Worm (Caenorhabditis elegans): ENCODE data around the gene sor-3.
"Not testable (repeated sequence)": the region's sequence is repeated elsewhere in the genome, so short reads cannot be mapped to it uniquely, and the experiment has no call there.

DNA sequence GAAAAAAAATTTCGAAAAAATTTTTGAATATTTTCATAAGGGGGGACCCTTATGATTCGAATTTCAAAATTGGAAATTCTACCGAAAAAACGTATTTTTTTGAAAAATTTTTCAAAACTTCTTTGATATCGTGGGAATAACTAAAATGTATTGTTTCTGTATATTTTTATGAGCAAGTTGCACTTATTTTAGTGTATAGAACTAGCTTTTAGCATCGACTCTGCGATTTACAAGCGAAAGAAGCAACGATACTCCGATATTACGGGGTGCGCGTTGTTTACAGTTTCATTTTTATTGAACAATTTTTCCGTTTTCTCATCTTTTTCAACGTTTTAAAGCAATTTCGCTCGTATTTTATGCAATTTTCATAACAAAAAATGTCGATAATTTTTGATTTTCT, 31.2 kb upstream of the sor-3 start, which contains the start of gene M02E1.3:
- not testable (repeated sequence) for TF ChIP-seq nhr-25 (tag; optimal IDR thresholded peaks at IDR 0.05); unc-62 (GFP tag; optimal IDR thresholded peaks at IDR 0.05); mab-5 (tag; optimal IDR thresholded peaks at IDR 0.05); blmp-1 (tag; optimal IDR thresholded peaks at IDR 0.05; ENCODE audit: insufficient read depth); zag-1 (tag; optimal IDR thresholded peaks at IDR 0.05); nhr-10 (tag; optimal IDR thresholded peaks at IDR 0.05); nhr-11 (tag; optimal IDR thresholded peaks at IDR 0.05); snpc-4 (tag; optimal IDR thresholded peaks at IDR 0.05); nhr-23 (tag; optimal IDR thresholded peaks at IDR 0.05); egl-27 (tag; optimal IDR thresholded peaks at IDR 0.05); alr-1 (tag; optimal IDR thresholded peaks at IDR 0.05); elt-3 (tag; optimal IDR thresholded peaks at IDR 0.05); lin-39 (tag; optimal IDR thresholded peaks at IDR 0.05)
